Worm (Caenorhabditis elegans) whole organism, young adult: ENCODE data around the gene cec-3.

Experiments used
- B0336.3 ChIP-seq: fragments of 200-800 bp; sonication (Bioruptor generic); IDR thresholded peaks from 2 replicates; pipeline ENCODE4 v1.3.6; 2022; ENCODE audit warnings: missing genetic modification characterization, missing compliant biosample characterization
- D2030.7 ChIP-seq: fragments of 200-800 bp; sonication (Bioruptor generic); IDR thresholded peaks from 2 replicates; pipeline ENCODE4 v1.3.6; 2022; ENCODE audit warnings: missing genetic modification reagents, missing genetic modification characterization, missing compliant biosample characterization
- F33H1.4 ChIP-seq: fragments of 200-800 bp; sonication (Bioruptor generic); IDR thresholded peaks from 2 replicates; pipeline ENCODE4 v1.3.6; 2022; ENCODE audit warnings: missing genetic modification reagents, missing genetic modification characterization, missing compliant biosample characterization
- F52B5.7 ChIP-seq: sonication (generic microtip); optimal IDR thresholded peaks from 2 replicates; lab custom pipeline; 2016; ENCODE audit warnings: mild to moderate bottlenecking, missing genetic modification characterization, missing compliant biosample characterization
- Y67H2A.10 ChIP-seq: fragments of 200-800 bp; sonication (Bioruptor generic); conservative IDR thresholded peaks from 2 replicates; pipeline ENCODE4 v1.3.6; 2022; ENCODE audit warnings: missing genetic modification reagents, missing genetic modification characterization, missing compliant biosample characterization
- ZK185.1 ChIP-seq: sonication (generic microtip); optimal IDR thresholded peaks from 2 replicates; lab custom pipeline; 2016; ENCODE audit warnings: mild to moderate bottlenecking, missing genetic modification characterization, missing compliant biosample characterization; ENCODE audit not compliant: poor library complexity, severe bottlenecking
- athp-1 ChIP-seq: sonication (generic microtip); optimal IDR thresholded peaks from 2 replicates; lab custom pipeline; 2017; ENCODE audit warnings: mild to moderate bottlenecking, missing genetic modification characterization, missing compliant biosample characterization
- attf-5 ChIP-seq: fragments of 200-800 bp; sonication (Bioruptor generic); optimal IDR thresholded peaks from 2 replicates; lab custom pipeline; 2018; ENCODE audit warnings: mild to moderate bottlenecking, missing genetic modification characterization, missing compliant biosample characterization
- bed-1 ChIP-seq: fragments of 200-800 bp; sonication (Bioruptor generic); IDR thresholded peaks from 2 replicates; pipeline ENCODE4 v1.3.6; 2022; ENCODE audit warnings: missing genetic modification reagents, missing genetic modification characterization, missing compliant biosample characterization
- ccch-3 ChIP-seq: fragments of 200-800 bp; sonication (Bioruptor generic); optimal IDR thresholded peaks from 2 replicates; lab custom pipeline; 2018; ENCODE audit warnings: mild to moderate bottlenecking, missing genetic modification characterization, missing compliant biosample characterization
- cebp-1 ChIP-seq, 2 experiments: fragments of 200-800 bp in 1 of 2; sonication (Bioruptor generic) in 1 of 2; sonication (generic microtip) in 1 of 2; IDR thresholded peaks in 1 of 2; optimal IDR thresholded peaks in 1 of 2; 2 replicates each; pipeline versions ENCODE4 v1.3.6 to Lab custom; 2017 to 2022; ENCODE audit warnings: missing compliant biosample characterization in 2 of 2, missing genetic modification characterization in 2 of 2, mild to moderate bottlenecking in 1 of 2, missing genetic modification reagents in 1 of 2, moderate library complexity in 1 of 2
- ceh-40 ChIP-seq: fragments of 200-800 bp; sonication (Bioruptor generic); IDR thresholded peaks from 2 replicates; pipeline ENCODE4 v1.3.6; 2022; ENCODE audit warnings: missing genetic modification characterization, missing compliant biosample characterization
- ceh-91 ChIP-seq: fragments of 200-800 bp; sonication (Bioruptor generic); IDR thresholded peaks from 2 replicates; pipeline ENCODE4 v1.3.6; 2022; ENCODE audit warnings: missing genetic modification reagents, missing genetic modification characterization, missing compliant biosample characterization
- dox-1 ChIP-seq: fragments of 200-800 bp; sonication (Bioruptor generic); IDR thresholded peaks from 2 replicates; pipeline ENCODE4 v1.3.6; 2022; ENCODE audit warnings: missing genetic modification reagents, missing genetic modification characterization, missing compliant biosample characterization
- dpl-1 ChIP-seq: fragments of 150-350 bp; optimal IDR thresholded peaks from 2 replicates; lab custom pipeline; 2014; ENCODE audit warnings: missing biosample characterization, missing genetic modification reagents, missing genetic modification characterization
- efl-1 ChIP-seq: fragments of 150-350 bp; optimal IDR thresholded peaks from 2 replicates; lab custom pipeline; 2014; ENCODE audit warnings: missing biosample characterization, missing genetic modification reagents, missing genetic modification characterization
- egl-18 ChIP-seq: fragments of 200-800 bp; sonication (Bioruptor generic); IDR thresholded peaks from 2 replicates; pipeline ENCODE4 v1.3.6; 2022; ENCODE audit warnings: missing genetic modification reagents, missing genetic modification characterization, missing compliant biosample characterization
- hmg-1.2 ChIP-seq: fragments of 200-800 bp; sonication (Bioruptor generic); IDR thresholded peaks from 2 replicates; pipeline ENCODE4 v1.3.6; 2022; ENCODE audit warnings: missing genetic modification reagents, missing genetic modification characterization, missing compliant biosample characterization
- let-607 ChIP-seq, 2 experiments: fragments of 200-800 bp in 1 of 2; sonication (Bioruptor generic) in 1 of 2; sonication (generic microtip) in 1 of 2; optimal IDR thresholded peaks; 2 replicates each; lab custom pipeline; 2016 to 2018; ENCODE audit warnings: mild to moderate bottlenecking in 2 of 2, missing compliant biosample characterization in 2 of 2, missing genetic modification characterization in 2 of 2, moderate library complexity in 2 of 2, missing genotype in 1 of 2
- lin-54 ChIP-seq: fragments of 200-800 bp; sonication (Bioruptor generic); optimal IDR thresholded peaks from 2 replicates; lab custom pipeline; 2018; ENCODE audit warnings: mild to moderate bottlenecking, missing genetic modification characterization, missing compliant biosample characterization
- lsl-1 ChIP-seq: fragments of 200-800 bp; sonication (Bioruptor generic); optimal IDR thresholded peaks from 2 replicates; lab custom pipeline; 2018; ENCODE audit warnings: mild to moderate bottlenecking, missing genetic modification characterization, moderate library complexity, missing compliant biosample characterization
- lsy-27 ChIP-seq: sonication (generic microtip); optimal IDR thresholded peaks from 2 replicates; lab custom pipeline; 2017; ENCODE audit warnings: missing genetic modification characterization, mild to moderate bottlenecking, missing compliant biosample characterization, antibody characterized with exemption, missing genotype, borderline replicate concordance; ENCODE audit not compliant: insufficient read depth
- madf-6 ChIP-seq: fragments of 200-800 bp; sonication (Bioruptor generic); IDR thresholded peaks from 2 replicates; pipeline ENCODE4 v1.3.6; 2022; ENCODE audit warnings: missing genetic modification reagents, missing genetic modification characterization, missing compliant biosample characterization
- madf-8 ChIP-seq: fragments of 200-800 bp; sonication (Bioruptor generic); conservative IDR thresholded peaks from 2 replicates; pipeline ENCODE4 v1.3.6; 2022; ENCODE audit warnings: missing genetic modification reagents, missing genetic modification characterization, missing compliant biosample characterization
- nfya-1 ChIP-seq: sonication (generic microtip); optimal IDR thresholded peaks from 2 replicates; lab custom pipeline; 2017; ENCODE audit warnings: antibody characterized with exemption, missing compliant biosample characterization, missing genetic modification characterization, borderline replicate concordance; ENCODE audit not compliant: insufficient read depth
- nfya-2 ChIP-seq: fragments of 200-800 bp; sonication (Bioruptor generic); IDR thresholded peaks from 2 replicates; pipeline ENCODE4 v1.3.6; 2022; ENCODE audit warnings: missing genetic modification reagents, missing genetic modification characterization, missing compliant biosample characterization
- nhr-80 ChIP-seq: sonication (generic microtip); optimal IDR thresholded peaks from 2 replicates; lab custom pipeline; 2016; ENCODE audit warnings: missing genetic modification characterization, missing compliant biosample characterization
- nhr-90 ChIP-seq: sonication (generic microtip); optimal IDR thresholded peaks from 2 replicates; lab custom pipeline; 2016; ENCODE audit warnings: missing genotype, mild to moderate bottlenecking, missing genetic modification characterization, missing compliant biosample characterization
- repo-1 ChIP-seq: sonication (generic microtip); optimal IDR thresholded peaks from 2 replicates; lab custom pipeline; 2017; ENCODE audit warnings: mild to moderate bottlenecking, missing genetic modification characterization, missing compliant biosample characterization
- sdz-38 ChIP-seq: sonication (generic microtip); optimal IDR thresholded peaks from 2 replicates; lab custom pipeline; 2016; ENCODE audit warnings: missing genotype, missing genetic modification characterization, missing compliant biosample characterization
- snpc-1.3 ChIP-seq: sonication (generic microtip); optimal IDR thresholded peaks from 2 replicates; lab custom pipeline; 2017; ENCODE audit warnings: missing genetic modification characterization, mild to moderate bottlenecking, missing compliant biosample characterization, antibody characterized with exemption, moderate library complexity, missing genotype, missing genetic modification reagents; ENCODE audit not compliant: insufficient read depth
- unc-62 ChIP-seq: fragments of 150-350 bp; optimal IDR thresholded peaks from 2 replicates; lab custom pipeline; 2014; ENCODE audit warnings: missing biosample characterization, missing genetic modification reagents, missing genetic modification characterization
- xnd-1 ChIP-seq: sonication (generic microtip); optimal IDR thresholded peaks from 2 replicates; lab custom pipeline; 2016; ENCODE audit warnings: missing genotype, missing genetic modification reagents, missing genetic modification characterization, missing compliant biosample characterization
- ztf-25 ChIP-seq: fragments of 200-800 bp; sonication (Bioruptor generic); IDR thresholded peaks from 2 replicates; pipeline ENCODE4 v1.3.6; 2022; ENCODE audit warnings: missing genetic modification reagents, missing genetic modification characterization, missing compliant biosample characterization

cec-3 gene

ce11 chrII:7816163-7816776 lies 41.1 kb downstream of the cec-3 start, which contains the start of gene cki-2:
cki-2 (plus strand) TSS chrII:7816499.
- TF ChIP-seq dox-1 = peak; percentile 50; the same call in 1 of the 2 replicates
- peak; percentile 63 for TF ChIP-seq xnd-1
- peak; percentile 33 for TF ChIP-seq F33H1.4 (GFP tag; lab: Robert Waterston, UW)
- TF ChIP-seq lin-54 (GFP tag; lab: Kevin White, UChicago) = peak; percentile 32
- peak; percentile 75 for TF ChIP-seq nhr-80 (tag; lab: Kevin White, UChicago)
- 0 out of 2 replicates have a peak, but pooled peaks have one; percentile 21 for TF ChIP-seq B0336.3 (GFP tag; lab: Robert Waterston, UW)
- peak; percentile 90 for TF ChIP-seq madf-6 (GFP tag; lab: Robert Waterston, UW)
- TF ChIP-seq hmg-1.2 (GFP tag; lab: Robert Waterston, UW) = peak; percentile 36; the same call in 1 of the 2 replicates
- peak; percentile 57 for TF ChIP-seq dpl-1
- TF ChIP-seq nfya-1 (tag; lab: Kevin White, UChicago) = no peak
- peak; percentile 37; the same call in 1 of the 2 replicates for TF ChIP-seq D2030.7 (GFP tag; lab: Robert Waterston, UW)
- peak; percentile 48 for TF ChIP-seq lsl-1 (GFP tag; lab: Kevin White, UChicago)
- no peak for TF ChIP-seq bed-1 (GFP tag; lab: Robert Waterston, UW)
- peak; percentile 42; the same call in 1 of the 2 replicates for TF ChIP-seq ceh-91
- peak; percentile 87 for TF ChIP-seq efl-1
- no peak for TF ChIP-seq egl-18 (GFP tag; lab: Robert Waterston, UW)
- TF ChIP-seq madf-8 (GFP tag; lab: Robert Waterston, UW) = peak; percentile 69
- TF ChIP-seq repo-1 (tag; lab: Kevin White, UChicago) = no peak
- TF ChIP-seq attf-5 = peak; percentile 1

- TF ChIP-seq nfya-2 (no peak), ccch-3 (GFP tag; lab: Kevin White, UChicago) (no peak), ztf-25 (0 out of 2 replicates have a peak, but pooled peaks have one; percentile 16), F52B5.7 (tag; lab: Kevin White, UChicago) (no peak), athp-1 (tag; lab: Kevin White, UChicago) (no peak)
These were observed 42.0 kb downstream of the cec-3 start for ce11 chrII:7815406-7815805.

- TF ChIP-seq dox-1 = peak; percentile 6; the same call in 1 of the 2 replicates
- peak in 1 of 2 experiments; percentile 17 for TF ChIP-seq let-607 (tag; optimal IDR thresholded peaks at IDR 0.05; lab: Kevin White, UChicago)
- peak; percentile 97 for TF ChIP-seq unc-62 (GFP tag; lab: Kevin White, UChicago)
- no peak for TF ChIP-seq lsy-27
- peak; percentile 84 for TF ChIP-seq nhr-80 (tag; lab: Kevin White, UChicago)
- TF ChIP-seq sdz-38 (tag; lab: Kevin White, UChicago) = no peak
- TF ChIP-seq cebp-1 (GFP tag; IDR thresholded peaks at IDR 0.05; lab: Robert Waterston, UW) = no peak
- peak; percentile 17 for TF ChIP-seq cebp-1 (tag; optimal IDR thresholded peaks at IDR 0.05; lab: Kevin White, UChicago)
These were observed 42.5 kb downstream of the cec-3 start for ce11 chrII:7814915-7815314.

ce11 chrII:7814215-7814614 lies 43.2 kb downstream of the cec-3 start:
- no peak for TF ChIP-seq ceh-40

ce11 chrII:7813645-7814044 lies 43.8 kb downstream of the cec-3 start:
- TF ChIP-seq nhr-90 (tag; lab: Kevin White, UChicago) (no peak), Y67H2A.10 (GFP tag; lab: Robert Waterston, UW) (no peak), nhr-80 (tag; lab: Kevin White, UChicago) (peak; percentile 34), snpc-1.3 (tag; lab: Kevin White, UChicago) (no peak), ZK185.1 (tag; lab: Kevin White, UChicago) (no peak)
